Worm (Caenorhabditis elegans): ENCODE data around the gene F14D7.14.

Gene F14D7.14

ce11 chrV:14319101-14319781, 9.5 kb downstream of the F14D7.14 start, which contains the start of gene F47B8.13:
F47B8.13 (minus strand) TSS chrV:14319731.
- no peak for TF ChIP-seq efl-3 (GFP tag; optimal IDR thresholded peaks at IDR 0.05)
- TF ChIP-seq ceh-8 (GFP tag; optimal IDR thresholded peaks at IDR 0.05) = peak; percentile 40

ce11 chrV:14320246-14320645, 10.5 kb downstream of the F14D7.14 start, which contains the start of gene F47B8.14:
F47B8.14 (plus strand) TSS chrV:14320546.
- TF ChIP-seq ceh-90 (tag; optimal IDR thresholded peaks at IDR 0.05) (no peak), lir-3 (tag; optimal IDR thresholded peaks at IDR 0.05; ENCODE audit: poor library complexity) (no peak), dpl-1 (GFP tag; optimal IDR thresholded peaks at IDR 0.05) (no peak), dsc-1 (tag; optimal IDR thresholded peaks at IDR 0.05) (no peak), xbp-1 (tag; optimal IDR thresholded peaks at IDR 0.05) (no peak), hpl-2 (GFP tag; optimal IDR thresholded peaks at IDR 0.05) (no peak), efl-1 (optimal IDR thresholded peaks at IDR 0.05) (no peak), efl-1 (GFP tag; optimal IDR thresholded peaks at IDR 0.05 in 1 of 2) (no peak)

DNA sequence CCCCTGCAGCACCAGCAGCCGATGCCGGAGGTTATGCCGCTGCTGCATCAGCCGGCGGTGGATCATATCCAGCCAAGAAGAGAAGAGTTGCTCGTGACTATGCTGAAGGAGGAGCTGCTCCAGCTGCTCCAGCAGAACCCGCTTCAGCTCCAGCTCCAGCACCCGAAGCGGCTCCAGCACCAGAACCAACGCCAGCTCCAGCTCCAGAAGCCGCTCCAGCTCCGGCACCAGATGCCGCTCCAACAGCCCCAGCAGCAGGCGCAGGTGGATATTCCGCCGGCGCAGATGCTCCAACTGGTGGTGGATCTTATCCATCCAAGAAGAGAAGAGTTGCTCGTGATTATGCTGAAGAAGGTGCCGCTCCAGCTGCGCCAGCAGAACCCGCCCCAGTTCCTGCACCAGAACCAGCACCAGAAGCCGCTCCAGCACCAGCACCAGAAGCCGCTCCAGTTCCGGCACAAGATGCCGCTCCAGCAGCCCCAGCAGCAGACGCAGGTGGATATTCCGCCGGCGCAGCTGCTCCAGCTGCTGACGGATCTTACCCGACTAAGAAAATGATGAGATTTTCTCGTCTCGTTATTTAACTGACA, 11.1 kb downstream of the F14D7.14 start:
- TF ChIP-seq nhr-84 (tag; optimal IDR thresholded peaks at IDR 0.05) (no peak), efl-1 (optimal IDR thresholded peaks at IDR 0.05) (no peak), efl-1 (GFP tag; optimal IDR thresholded peaks at IDR 0.05 in 1 of 2) (peak in 1 of 2 experiments; percentile 61)

DNA sequence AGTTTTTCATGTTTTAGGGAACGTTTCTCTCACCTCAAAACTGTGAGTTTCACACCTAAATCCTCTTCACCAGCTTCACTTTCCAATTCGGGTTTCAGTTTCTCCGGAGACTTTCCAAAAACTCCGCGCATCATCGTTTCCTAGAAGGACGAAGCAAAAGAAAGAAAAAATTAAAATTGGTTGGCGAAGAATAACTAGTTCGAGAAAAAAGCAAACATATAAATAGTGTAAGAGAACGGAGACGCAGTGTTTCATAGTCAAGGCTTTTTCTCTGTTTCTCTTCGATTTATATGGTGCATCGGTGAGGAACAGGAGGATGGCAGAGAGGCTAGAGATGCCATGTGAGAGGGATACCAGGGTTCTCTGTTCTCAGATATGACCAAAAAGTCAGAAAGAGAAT, 13.0 kb downstream of the F14D7.14 start, which contains the start of gene F47B8.3:
Gene F47B8.3 (minus strand): TSS at position 261 of the 400 bp plus-strand sequence.
- peak in 1 of 2 experiments; percentile 59 for TF ChIP-seq mdl-1 (tag; optimal IDR thresholded peaks at IDR 0.05)
- peak; percentile 53 for TF ChIP-seq nhr-20 (tag; optimal IDR thresholded peaks at IDR 0.05)
- peak; percentile 1 for TF ChIP-seq nhr-90 (tag; optimal IDR thresholded peaks at IDR 0.05; ENCODE audit: poor library complexity)
- TF ChIP-seq unc-86 (tag; optimal IDR thresholded peaks at IDR 0.05) = no peak
- no peak for TF ChIP-seq egl-27 (tag; optimal IDR thresholded peaks at IDR 0.05)
- no peak for TF ChIP-seq aly-2 (tag; optimal IDR thresholded peaks at IDR 0.05)
- peak; percentile 9 for TF ChIP-seq lir-3 (tag; optimal IDR thresholded peaks at IDR 0.05; ENCODE audit: poor library complexity)
- peak; percentile 19 to 60 for TF ChIP-seq lsy-2 (tag; optimal IDR thresholded peaks at IDR 0.05)
- TF ChIP-seq lin-39 (tag; optimal IDR thresholded peaks at IDR 0.05) = no peak
- peak; percentile 52 to 57 for TF ChIP-seq lin-35 (GFP tag; optimal IDR thresholded peaks at IDR 0.05)
- TF ChIP-seq isw-1 (GFP tag; IDR thresholded peaks at IDR 0.05) = no peak
- TF ChIP-seq jun-1 (tag; optimal IDR thresholded peaks at IDR 0.05) = no peak
- peak; percentile 68 for TF ChIP-seq snu-23 (GFP tag; optimal IDR thresholded peaks at IDR 0.05)
- TF ChIP-seq dsc-1 (tag; optimal IDR thresholded peaks at IDR 0.05) = no peak
- no peak for TF ChIP-seq C16A3.4 (tag; optimal IDR thresholded peaks at IDR 0.05)
- no peak for TF ChIP-seq tbx-2 (tag; optimal IDR thresholded peaks at IDR 0.05)
- peak; percentile 92 for TF ChIP-seq lin-14 (GFP tag; optimal IDR thresholded peaks at IDR 0.05)
- no peak for TF ChIP-seq F16B12.6 (tag; optimal IDR thresholded peaks at IDR 0.05)
- TF ChIP-seq ceh-90 (tag; optimal IDR thresholded peaks at IDR 0.05) = no peak
- no peak for TF ChIP-seq skn-1 (tag; optimal IDR thresholded peaks at IDR 0.05)
- TF ChIP-seq ztf-11 (tag; optimal IDR thresholded peaks at IDR 0.05) = no peak
- TF ChIP-seq mep-1 (tag; optimal IDR thresholded peaks at IDR 0.05) = peak; percentile 77
- TF ChIP-seq blmp-1 (tag; optimal IDR thresholded peaks at IDR 0.05) = peak; percentile 50
- TF ChIP-seq ceh-82 (tag; optimal IDR thresholded peaks at IDR 0.05) = peak in 2 of 3 experiments; percentile 17 to 19
- TF ChIP-seq ceh-8 (GFP tag; optimal IDR thresholded peaks at IDR 0.05) = no peak
- TF ChIP-seq C34B4.2 (tag; optimal IDR thresholded peaks at IDR 0.05) = no peak
- peak; percentile 61 to 82 for TF ChIP-seq efl-1 (optimal IDR thresholded peaks at IDR 0.05)
- peak; percentile 37 to 60 for TF ChIP-seq efl-1 (GFP tag; optimal IDR thresholded peaks at IDR 0.05 in 1 of 2)
- TF ChIP-seq elt-2 (tag; optimal IDR thresholded peaks at IDR 0.05) = no peak
- no peak for TF ChIP-seq sptf-1 (tag; optimal IDR thresholded peaks at IDR 0.05)
- no peak for TF ChIP-seq sox-4 (tag; optimal IDR thresholded peaks at IDR 0.05)
- peak; percentile 85 for TF ChIP-seq fkh-8 (tag; optimal IDR thresholded peaks at IDR 0.05)
- TF ChIP-seq pag-3 (tag; optimal IDR thresholded peaks at IDR 0.05; ENCODE audit: borderline replicate concordance, insufficient read depth) = peak; percentile 93
- peak; percentile 55 for TF ChIP-seq snpc-4 (tag; optimal IDR thresholded peaks at IDR 0.05)
- TF ChIP-seq nhr-47 (tag; optimal IDR thresholded peaks at IDR 0.05) = peak; percentile 51
- no peak for TF ChIP-seq ets-5 (GFP tag; IDR thresholded peaks at IDR 0.05)
- TF ChIP-seq hlh-17 (GFP tag; optimal IDR thresholded peaks at IDR 0.05; ENCODE audit: borderline replicate concordance) = no peak
- TF ChIP-seq nhr-85 (tag) = no peak

Measured in whole organism, L1 larva.